Worm (Caenorhabditis elegans): ENCODE measurements around the gene Y4C6B.1.

- no peak for TF ChIP-seq lsy-2 (tag; optimal IDR thresholded peaks at IDR 0.05)
- no peak for TF ChIP-seq pha-4 (tag; optimal IDR thresholded peaks at IDR 0.05)
- no peak for TF ChIP-seq snpc-4 (tag; optimal IDR thresholded peaks at IDR 0.05)
- no peak for TF ChIP-seq nhr-28 (tag; optimal IDR thresholded peaks at IDR 0.05)
- TF ChIP-seq unc-62 (GFP tag; optimal IDR thresholded peaks at IDR 0.05), result no peak
- no peak for TF ChIP-seq mep-1 (tag; optimal IDR thresholded peaks at IDR 0.05)
- TF ChIP-seq ceh-83 (GFP tag; optimal IDR thresholded peaks at IDR 0.05), result no peak
These were observed 16.6 kb upstream of the Y4C6B.1 start for ce11 chrIV:5337649-5338048.
